Fruit fly (Drosophila melanogaster) whole organism, embryonic: Measurements from ENCODE around the gene CG32700.

ENCODE experiments used
- ATbp ChIP-seq: fragments of 200-800 bp; sonication (Bioruptor generic); optimal IDR thresholded peaks from 2 replicates; lab custom pipeline; 2017; ENCODE audit warnings: missing biosample characterization, mild to moderate bottlenecking, missing genetic modification characterization, missing genetic modification reagents
- Aef1 ChIP-seq: fragments of 200-800 bp; sonication (Bioruptor generic); IDR thresholded peaks from 3 replicates; pipeline ENCODE4 v1.3.6; 2022; ENCODE audit warnings: missing biosample characterization, missing genetic modification characterization
- CG11085 ChIP-seq: fragments of 200-800 bp; sonication (Bioruptor generic); IDR thresholded peaks from 2 replicates; pipeline ENCODE4 v1.3.6; 2022; ENCODE audit warnings: missing biosample characterization, missing genetic modification characterization
- CG11093 ChIP-seq: fragments of 200-800 bp; sonication (Bioruptor generic); IDR thresholded peaks from 3 replicates; pipeline ENCODE4 v1.3.6; 2022; ENCODE audit warnings: missing biosample characterization, missing genetic modification characterization
- CG11504 ChIP-seq: fragments of 200-800 bp; sonication (Bioruptor generic); optimal IDR thresholded peaks from 3 replicates; lab custom pipeline; 2019; ENCODE audit warnings: missing biosample characterization, mild to moderate bottlenecking, missing genetic modification characterization, moderate library complexity
- CG11560 ChIP-seq: fragments of 200-800 bp; sonication (Bioruptor generic); IDR thresholded peaks from 3 replicates; pipeline ENCODE4 v1.3.6; 2022; ENCODE audit warnings: missing biosample characterization, missing genetic modification characterization
- CG14667 ChIP-seq: fragments of 200-800 bp; sonication (Bioruptor generic); IDR thresholded peaks from 2 replicates; pipeline ENCODE4 v1.3.6; 2022; ENCODE audit warnings: missing biosample characterization, missing genetic modification characterization
- CG14710 ChIP-seq: fragments of 200-800 bp; sonication (Bioruptor generic); optimal IDR thresholded peaks from 3 replicates; lab custom pipeline; 2019; ENCODE audit warnings: missing biosample characterization, mild to moderate bottlenecking, missing genetic modification characterization, moderate library complexity
- CG17802 ChIP-seq: fragments of 200-800 bp; sonication (Bioruptor generic); optimal IDR thresholded peaks from 2 replicates; lab custom pipeline; 2018; ENCODE audit warnings: missing biosample characterization, mild to moderate bottlenecking, missing genetic modification characterization, moderate library complexity
- CG1792 ChIP-seq: fragments of 200-800 bp; sonication (Bioruptor generic); optimal IDR thresholded peaks from 2 replicates; lab custom pipeline; 2016; ENCODE audit warnings: missing biosample characterization, missing genetic modification characterization
- CG18764 ChIP-seq: fragments of 200-800 bp; sonication (Bioruptor generic); optimal IDR thresholded peaks from 3 replicates; lab custom pipeline; 2016; ENCODE audit warnings: missing biosample characterization, missing genetic modification characterization
- CG30431 ChIP-seq: fragments of 200-800 bp; sonication (Bioruptor generic); optimal IDR thresholded peaks from 2 replicates; lab custom pipeline; 2017; ENCODE audit warnings: missing biosample characterization, missing genetic modification characterization
- CG32772 ChIP-seq: fragments of 200-800 bp; sonication (Bioruptor generic); IDR thresholded peaks from 2 replicates; pipeline ENCODE4 v1.3.6; 2022; ENCODE audit warnings: missing biosample characterization, missing genetic modification characterization
- CG3281 ChIP-seq: fragments of 200-800 bp; sonication (Bioruptor generic); optimal IDR thresholded peaks from 3 replicates; lab custom pipeline; 2017; ENCODE audit warnings: missing biosample characterization, mild to moderate bottlenecking, missing genetic modification characterization
- CG4424 ChIP-seq: fragments of 200-800 bp; sonication (Bioruptor generic); optimal IDR thresholded peaks from 3 replicates; lab custom pipeline; 2016; ENCODE audit warnings: missing biosample characterization, missing genetic modification characterization
- CG4820 ChIP-seq: fragments of 200-800 bp; sonication (Bioruptor generic); optimal IDR thresholded peaks from 3 replicates; lab custom pipeline; 2016; ENCODE audit warnings: missing biosample characterization, missing genetic modification characterization
- CG8388 ChIP-seq: fragments of 200-800 bp; sonication (Bioruptor generic); optimal IDR thresholded peaks from 2 replicates; lab custom pipeline; 2019; ENCODE audit warnings: missing biosample characterization, mild to moderate bottlenecking, missing genetic modification characterization, moderate library complexity
- CG8924 ChIP-seq: fragments of 200-800 bp; optimal IDR thresholded peaks from 3 replicates; lab custom pipeline; 2019; ENCODE audit warnings: missing biosample characterization, mild to moderate bottlenecking, missing genetic modification characterization, moderate library complexity
- CG9876 ChIP-seq: fragments of 200-800 bp; sonication (Bioruptor generic); optimal IDR thresholded peaks from 2 replicates; lab custom pipeline; 2016; ENCODE audit warnings: missing biosample characterization, missing genetic modification characterization
- D19A ChIP-seq: fragments of 200-800 bp; optimal IDR thresholded peaks from 3 replicates; lab custom pipeline; 2019; ENCODE audit warnings: missing biosample characterization, mild to moderate bottlenecking, missing genetic modification characterization, moderate library complexity
- D19B ChIP-seq: fragments of 200-800 bp; sonication (Bioruptor generic); optimal IDR thresholded peaks from 2 replicates; lab custom pipeline; 2017; ENCODE audit warnings: missing biosample characterization, mild to moderate bottlenecking, missing genetic modification characterization
- Fer2 ChIP-seq: fragments of 200-800 bp; sonication (Bioruptor generic); optimal IDR thresholded peaks from 2 replicates; lab custom pipeline; 2018; ENCODE audit warnings: missing biosample characterization, mild to moderate bottlenecking, missing genetic modification characterization, moderate library complexity
- Gsc ChIP-seq: fragments of 200-800 bp; sonication (Bioruptor generic); IDR thresholded peaks from 2 replicates; pipeline ENCODE4 v1.3.6; 2022; ENCODE audit warnings: missing biosample characterization, missing genetic modification characterization
- H2.0 ChIP-seq: fragments of 200-800 bp; sonication (Bioruptor generic); IDR thresholded peaks from 2 replicates; pipeline ENCODE4 v1.3.6; 2022; ENCODE audit warnings: missing biosample characterization, missing genetic modification characterization
- NFAT ChIP-seq: fragments of 200-800 bp; sonication (Bioruptor generic); IDR thresholded peaks from 2 replicates; pipeline ENCODE4 v1.3.6; 2022; ENCODE audit warnings: missing biosample characterization, missing genetic modification characterization
- Nf-YA ChIP-seq: fragments of 200-800 bp; sonication (Bioruptor generic); IDR thresholded peaks from 2 replicates; pipeline ENCODE4 v1.3.6; 2022; ENCODE audit warnings: missing biosample characterization, missing genetic modification characterization
- Scr ChIP-seq: fragments of 200-800 bp; sonication (Bioruptor generic); IDR thresholded peaks from 2 replicates; pipeline ENCODE4 v1.3.6; 2022; ENCODE audit warnings: missing biosample characterization, missing genetic modification characterization; ENCODE audit not compliant: partially characterized antibody
- Sox100B ChIP-seq: fragments of 200-800 bp; sonication (Bioruptor generic); optimal IDR thresholded peaks from 3 replicates; lab custom pipeline; 2018; ENCODE audit warnings: missing biosample characterization, mild to moderate bottlenecking, missing genetic modification characterization
- Sox102F ChIP-seq: fragments of 200-800 bp; sonication (Bioruptor generic); optimal IDR thresholded peaks from 2 replicates; lab custom pipeline; 2018; ENCODE audit warnings: missing biosample characterization, mild to moderate bottlenecking, missing genetic modification characterization, moderate library complexity
- Trl ChIP-seq, 3 experiments: fragments of >200 bp in 2 of 3; fragments of 200-800 bp in 1 of 3; sonication (Bioruptor generic) in 1 of 3; optimal IDR thresholded peaks; 2 replicates in 1 of 3; 3 replicates in 2 of 3; lab custom pipeline; 2016 to 2017; ENCODE audit warnings: missing biosample characterization in 1 of 3, missing genetic modification characterization in 1 of 3
- YL-1 ChIP-seq: fragments of 200-800 bp; sonication (Bioruptor generic); optimal IDR thresholded peaks from 3 replicates; lab custom pipeline; 2017; ENCODE audit warnings: missing biosample characterization, mild to moderate bottlenecking, missing genetic modification characterization
- ci ChIP-seq: fragments of 200-800 bp; sonication (Bioruptor generic); IDR thresholded peaks from 3 replicates; pipeline ENCODE4 v1.3.6; 2022; ENCODE audit warnings: missing biosample characterization, missing genetic modification characterization
- da ChIP-seq: fragments of 200-800 bp; sonication (Bioruptor generic); optimal IDR thresholded peaks from 2 replicates; lab custom pipeline; 2016; ENCODE audit warnings: missing biosample characterization, missing genetic modification characterization
- dan ChIP-seq: fragments of 200-800 bp; sonication (Bioruptor generic); IDR thresholded peaks from 2 replicates; pipeline ENCODE4 v1.3.6; 2022; ENCODE audit warnings: missing biosample characterization, missing genetic modification characterization
- en ChIP-seq: fragments of 200-800 bp; sonication (Bioruptor generic); optimal IDR thresholded peaks from 2 replicates; lab custom pipeline; 2016; ENCODE audit warnings: missing biosample characterization, missing genetic modification characterization
- gsb-n ChIP-seq: fragments of 200-800 bp; sonication (Bioruptor generic); optimal IDR thresholded peaks from 3 replicates; lab custom pipeline; 2018; ENCODE audit warnings: missing biosample characterization, mild to moderate bottlenecking, missing genetic modification characterization
- gt ChIP-seq: fragments of 200-800 bp; sonication (Bioruptor generic); IDR thresholded peaks from 2 replicates; pipeline ENCODE4 v1.3.6; 2022; ENCODE audit warnings: missing biosample characterization, missing genetic modification characterization
- hkb ChIP-seq, 2 experiments: fragments of 200-800 bp in 1 of 2; fragments of >200 bp in 1 of 2; sonication (Bioruptor generic) in 1 of 2; IDR thresholded peaks in 1 of 2; optimal IDR thresholded peaks in 1 of 2; 2 replicates each; pipeline versions ENCODE4 v1.3.6 to Lab custom; 2017 to 2022; ENCODE audit warnings: missing biosample characterization in 1 of 2, missing genetic modification characterization in 1 of 2
- inv ChIP-seq: fragments of 200-800 bp; sonication (Bioruptor generic); IDR thresholded peaks from 2 replicates; pipeline ENCODE4 v1.3.6; 2022; ENCODE audit warnings: missing biosample characterization, missing genetic modification characterization; ENCODE audit not compliant: partially characterized antibody
- jumu ChIP-seq: fragments of 200-800 bp; sonication (Bioruptor generic); optimal IDR thresholded peaks from 3 replicates; lab custom pipeline; 2016; ENCODE audit warnings: missing biosample characterization, missing genetic modification characterization
- lov ChIP-seq, 2 experiments: fragments of 200-800 bp in 1 of 2; fragments of >200 bp in 1 of 2; sonication (Bioruptor generic) in 1 of 2; IDR thresholded peaks in 1 of 2; optimal IDR thresholded peaks in 1 of 2; 2 replicates in 1 of 2; 3 replicates in 1 of 2; pipeline versions ENCODE4 v1.3.6 to Lab custom; 2017 to 2022; ENCODE audit warnings: missing biosample characterization in 1 of 2, missing genetic modification characterization in 1 of 2
- mam ChIP-seq: fragments of 200-800 bp; sonication (Bioruptor generic); optimal IDR thresholded peaks from 3 replicates; lab custom pipeline; 2016; ENCODE audit warnings: missing biosample characterization, missing genetic modification characterization
- mirr ChIP-seq: fragments of 200-800 bp; sonication (Bioruptor generic); optimal IDR thresholded peaks from 3 replicates; lab custom pipeline; 2018; ENCODE audit warnings: missing biosample characterization, mild to moderate bottlenecking, missing genetic modification characterization
- odd ChIP-seq: fragments of 200-800 bp; sonication (Bioruptor generic); optimal IDR thresholded peaks from 2 replicates; lab custom pipeline; 2017; ENCODE audit warnings: missing biosample characterization, mild to moderate bottlenecking, missing genetic modification characterization
- ranshi ChIP-seq: fragments of 200-800 bp; sonication (Bioruptor generic); IDR thresholded peaks from 2 replicates; pipeline ENCODE4 v1.3.6; 2022; ENCODE audit warnings: missing biosample characterization, missing genetic modification characterization
- salm ChIP-seq: fragments of 200-800 bp; sonication (Bioruptor generic); optimal IDR thresholded peaks from 2 replicates; lab custom pipeline; 2018; ENCODE audit warnings: missing biosample characterization, mild to moderate bottlenecking, missing genetic modification characterization
- schlank ChIP-seq: fragments of 200-800 bp; sonication (Bioruptor generic); optimal IDR thresholded peaks from 2 replicates; lab custom pipeline; 2018; ENCODE audit warnings: missing biosample characterization, mild to moderate bottlenecking, missing genetic modification characterization
- tio ChIP-seq: fragments of 200-800 bp; sonication (Bioruptor generic); optimal IDR thresholded peaks from 2 replicates; lab custom pipeline; 2017; ENCODE audit warnings: missing biosample characterization, missing genetic modification characterization, inconsistent platforms
- yki ChIP-seq: fragments of >200 bp; optimal IDR thresholded peaks from 3 replicates; lab custom pipeline; 2018
- zfh2 ChIP-seq: fragments of 200-800 bp; sonication (Bioruptor generic); optimal IDR thresholded peaks from 2 replicates; lab custom pipeline; 2016; ENCODE audit warnings: missing biosample characterization, missing genetic modification characterization

CG32700 gene

DNA sequence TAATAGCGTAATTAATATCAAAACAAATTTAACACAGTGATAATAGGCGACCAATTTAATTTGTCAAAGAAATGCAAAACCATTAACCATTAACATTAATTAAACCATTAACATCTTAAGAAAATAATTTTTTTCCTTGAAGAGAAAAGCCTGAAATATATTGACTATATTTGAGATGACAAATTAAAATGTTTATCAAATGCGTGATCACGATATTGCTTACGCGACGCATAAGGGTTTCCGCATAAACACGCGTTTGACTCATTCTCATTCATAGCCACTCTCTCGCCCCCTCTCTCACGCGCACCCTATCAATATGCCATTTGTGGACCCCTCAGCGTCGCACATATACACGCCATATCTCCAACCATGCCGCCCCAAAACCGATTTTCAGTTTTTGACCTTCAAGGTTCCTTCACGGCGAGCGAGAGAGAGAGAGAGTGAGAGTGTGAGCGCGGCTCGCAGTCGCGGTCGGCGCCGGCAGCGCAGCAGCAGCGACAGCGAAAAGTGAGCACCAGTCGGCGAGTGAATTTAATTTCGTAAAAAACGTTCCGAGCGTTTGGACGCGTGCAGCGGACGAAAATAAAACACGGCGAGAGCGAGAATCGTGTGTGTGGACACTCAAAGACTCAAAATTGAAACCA is 34.8 kb upstream of the CG32700 start, which contains the start of gene Hex-A (continued):
- peak; percentile 99 for TF ChIP-seq Sox100B
- TF ChIP-seq ranshi (GFP tag; lab: Robert Waterston, UW): peak; percentile 84
- peak; percentile 88 for TF ChIP-seq CG1792 (GFP tag; lab: Kevin White, UChicago)
- peak; percentile 56; the same call in 2 of the 3 replicates for TF ChIP-seq CG11560 (tag; lab: Robert Waterston, UW)
- peak; percentile 64 for TF ChIP-seq CG11093
- peak; percentile 82 for TF ChIP-seq gt
- TF ChIP-seq jumu (GFP tag; lab: Kevin White, UChicago): peak; percentile 88
- TF ChIP-seq tio: peak; percentile 85
- peak; percentile 98 for TF ChIP-seq CG3281 (GFP tag; lab: Kevin White, UChicago)
- TF ChIP-seq hkb (optimal IDR thresholded peaks at IDR 0.05; lab: Kevin White, UChicago): no peak
- peak; percentile 95 for TF ChIP-seq hkb (GFP tag; IDR thresholded peaks at IDR 0.05; lab: Robert Waterston, UW)
- TF ChIP-seq ATbp (GFP tag; lab: Kevin White, UChicago): peak; percentile 92
- no peak for TF ChIP-seq inv (GFP tag; lab: Robert Waterston, UW)
- peak; percentile 93 for TF ChIP-seq en (GFP tag; lab: Kevin White, UChicago)
- TF ChIP-seq CG17802: peak; percentile 77
- TF ChIP-seq CG8388: peak; percentile 95
- peak; percentile 97 for TF ChIP-seq CG11504 (tag; lab: Kevin White, UChicago)
- TF ChIP-seq YL-1: peak; percentile 84
- peak; percentile 98 for TF ChIP-seq odd (GFP tag; lab: Kevin White, UChicago)
- peak; percentile 82 for TF ChIP-seq CG18764
- peak; percentile 80 for TF ChIP-seq CG32772
- TF ChIP-seq CG30431 (GFP tag; lab: Kevin White, UChicago): peak; percentile 84
- TF ChIP-seq Sox102F (GFP tag; lab: Kevin White, UChicago): peak; percentile 97
- peak; percentile 76 for TF ChIP-seq CG9876
- TF ChIP-seq ci (GFP tag; lab: Robert Waterston, UW): peak; percentile 84
- peak; percentile 95 for TF ChIP-seq schlank (tag; lab: Kevin White, UChicago)
- TF ChIP-seq Nf-YA (GFP tag; lab: Robert Waterston, UW): peak; percentile 77
- peak; percentile 96 for TF ChIP-seq CG14710
- TF ChIP-seq salm (tag; lab: Kevin White, UChicago): peak; percentile 96
- peak; percentile 80 for TF ChIP-seq da (GFP tag; lab: Kevin White, UChicago)
- peak; percentile 89 for TF ChIP-seq NFAT (GFP tag; lab: Robert Waterston, UW)
- peak; percentile 100 for TF ChIP-seq CG4820 (GFP tag; lab: Kevin White, UChicago)
- TF ChIP-seq CG11085: peak; percentile 66
- TF ChIP-seq yki (lab: Kevin White, UChicago): peak; percentile 27
- TF ChIP-seq D19B: peak; percentile 86
- no peak for TF ChIP-seq dan (GFP tag; lab: Robert Waterston, UW)
- peak; percentile 99 for TF ChIP-seq CG8924
- no peak for TF ChIP-seq Scr (GFP tag; lab: Robert Waterston, UW)
- TF ChIP-seq CG4424: peak; percentile 92
- TF ChIP-seq Fer2 (tag; lab: Kevin White, UChicago): peak; percentile 96

DNA sequence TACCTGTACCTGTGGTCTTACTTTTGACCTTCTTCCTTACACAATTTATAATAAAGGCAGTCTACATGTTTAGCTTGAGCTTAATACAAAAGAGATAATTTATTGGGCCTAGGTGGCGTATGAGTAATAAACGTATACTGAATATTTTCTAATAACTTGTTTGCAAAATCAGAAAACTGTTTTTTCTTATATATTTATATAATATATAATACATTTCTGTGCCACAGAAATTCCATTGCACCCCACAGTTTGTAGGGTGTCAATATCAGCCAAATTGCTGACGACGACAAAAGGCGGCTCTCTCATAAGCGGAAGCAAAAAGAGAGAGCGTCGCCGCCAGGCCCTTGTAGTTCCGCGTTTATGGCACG is 34.3 kb upstream of the CG32700 start:
- no peak for TF ChIP-seq gt
- no peak for TF ChIP-seq zfh2
- peak; percentile 96 for TF ChIP-seq D19A (tag; lab: Kevin White, UChicago)
- no peak for TF ChIP-seq lov (optimal IDR thresholded peaks at IDR 0.05; lab: Kevin White, UChicago)
- TF ChIP-seq lov (GFP tag; IDR thresholded peaks at IDR 0.05; lab: Robert Waterston, UW): no peak
- peak in 1 of 2 experiments; percentile 23 for TF ChIP-seq Trl (optimal IDR thresholded peaks at IDR 0.05; lab: Kevin White, UChicago)
- no peak for TF ChIP-seq Trl (GFP tag; optimal IDR thresholded peaks at IDR 0.05; lab: Kevin White, UChicago)
- no peak for TF ChIP-seq mirr
- 0 out of 2 replicates have a peak, but pooled peaks have one; percentile 2 for TF ChIP-seq H2.0 (GFP tag; lab: Robert Waterston, UW)
- peak; percentile 5; the same call in 1 of the 2 replicates for TF ChIP-seq ranshi (GFP tag; lab: Robert Waterston, UW)
- no peak for TF ChIP-seq gsb-n (tag; lab: Kevin White, UChicago)
- peak; percentile 31; the same call in 1 of the 3 replicates for TF ChIP-seq CG11560 (tag; lab: Robert Waterston, UW)
- 0 out of 2 replicates have a peak, but pooled peaks have one; percentile 20 for TF ChIP-seq Gsc (GFP tag; lab: Robert Waterston, UW)
- no peak for TF ChIP-seq Aef1 (GFP tag; lab: Robert Waterston, UW)
- no peak for TF ChIP-seq mam (GFP tag; lab: Kevin White, UChicago)
- TF ChIP-seq CG14667 (GFP tag; lab: Robert Waterston, UW): peak; percentile 26
